Worm (Caenorhabditis elegans) whole organism, young adult: ENCODE results near the gene his-71.

ENCODE experiments used
- B0336.3 ChIP-seq: fragments of 200-800 bp; sonication (Bioruptor generic); IDR thresholded peaks from 2 replicates; pipeline ENCODE4 v1.3.6; 2022; ENCODE audit warnings: missing genetic modification characterization, missing compliant biosample characterization
- C06A6.2 ChIP-seq: fragments of 200-800 bp; sonication (Bioruptor generic); conservative IDR thresholded peaks from 2 replicates; pipeline ENCODE4 v1.3.6; 2022; ENCODE audit warnings: missing genetic modification characterization, missing compliant biosample characterization
- C17E4.6 ChIP-seq: fragments of 200-800 bp; sonication (Bioruptor generic); IDR thresholded peaks from 2 replicates; pipeline ENCODE4 v1.3.6; 2022; ENCODE audit warnings: missing genetic modification reagents, missing genetic modification characterization, missing compliant biosample characterization
- F10E7.11 ChIP-seq: sonication (generic microtip); optimal IDR thresholded peaks from 2 replicates; lab custom pipeline; 2017; ENCODE audit warnings: mild to moderate bottlenecking, missing genetic modification characterization, moderate library complexity, missing compliant biosample characterization
- F22D6.2 ChIP-seq: sonication (generic microtip); optimal IDR thresholded peaks from 2 replicates; lab custom pipeline; 2016; ENCODE audit warnings: mild to moderate bottlenecking, missing genetic modification characterization, missing compliant biosample characterization
- F33H1.4 ChIP-seq: fragments of 200-800 bp; sonication (Bioruptor generic); IDR thresholded peaks from 2 replicates; pipeline ENCODE4 v1.3.6; 2022; ENCODE audit warnings: missing genetic modification reagents, missing genetic modification characterization, missing compliant biosample characterization
- F52B5.7 ChIP-seq: sonication (generic microtip); optimal IDR thresholded peaks from 2 replicates; lab custom pipeline; 2016; ENCODE audit warnings: mild to moderate bottlenecking, missing genetic modification characterization, missing compliant biosample characterization
- F55B11.4 ChIP-seq: sonication (generic microtip); optimal IDR thresholded peaks from 2 replicates; lab custom pipeline; 2016; ENCODE audit warnings: missing compliant biosample characterization, missing genetic modification characterization, borderline replicate concordance; ENCODE audit not compliant: insufficient read depth
- K11D2.4 ChIP-seq: fragments of 200-800 bp; sonication (Bioruptor generic); IDR thresholded peaks from 2 replicates; pipeline ENCODE4 v1.3.6; 2022; ENCODE audit warnings: missing genetic modification reagents, missing genetic modification characterization, missing compliant biosample characterization
- T26A5.8 ChIP-seq: sonication (generic microtip); optimal IDR thresholded peaks from 2 replicates; lab custom pipeline; 2016; ENCODE audit warnings: missing genetic modification characterization, missing compliant biosample characterization
- Y79H2A.3 ChIP-seq: fragments of 200-800 bp; sonication (Bioruptor generic); conservative IDR thresholded peaks from 2 replicates; pipeline ENCODE4 v1.3.6; 2022; ENCODE audit warnings: missing genetic modification reagents, missing genetic modification characterization, missing compliant biosample characterization
- ccch-3 ChIP-seq: fragments of 200-800 bp; sonication (Bioruptor generic); optimal IDR thresholded peaks from 2 replicates; lab custom pipeline; 2018; ENCODE audit warnings: mild to moderate bottlenecking, missing genetic modification characterization, missing compliant biosample characterization
- cebp-1 ChIP-seq, 2 experiments: fragments of 200-800 bp in 1 of 2; sonication (Bioruptor generic) in 1 of 2; sonication (generic microtip) in 1 of 2; IDR thresholded peaks in 1 of 2; optimal IDR thresholded peaks in 1 of 2; 2 replicates each; pipeline versions ENCODE4 v1.3.6 to Lab custom; 2017 to 2022; ENCODE audit warnings: missing compliant biosample characterization in 2 of 2, missing genetic modification characterization in 2 of 2, mild to moderate bottlenecking in 1 of 2, missing genetic modification reagents in 1 of 2, moderate library complexity in 1 of 2
- ceh-27 ChIP-seq: fragments of 200-800 bp; sonication (Bioruptor generic); optimal IDR thresholded peaks from 2 replicates; lab custom pipeline; 2018; ENCODE audit warnings: mild to moderate bottlenecking, missing genetic modification characterization, moderate library complexity, missing compliant biosample characterization
- ceh-40 ChIP-seq: fragments of 200-800 bp; sonication (Bioruptor generic); IDR thresholded peaks from 2 replicates; pipeline ENCODE4 v1.3.6; 2022; ENCODE audit warnings: missing genetic modification characterization, missing compliant biosample characterization
- chd-7 ChIP-seq: sonication (generic microtip); optimal IDR thresholded peaks from 2 replicates; lab custom pipeline; 2016; ENCODE audit warnings: mild to moderate bottlenecking, missing genetic modification characterization, moderate library complexity, missing compliant biosample characterization
- die-1 ChIP-seq: sonication (generic microtip); optimal IDR thresholded peaks from 2 replicates; lab custom pipeline; 2016; ENCODE audit warnings: missing genotype, mild to moderate bottlenecking, missing genetic modification characterization, missing compliant biosample characterization
- dpl-1 ChIP-seq: fragments of 150-350 bp; optimal IDR thresholded peaks from 2 replicates; lab custom pipeline; 2014; ENCODE audit warnings: missing biosample characterization, missing genetic modification reagents, missing genetic modification characterization
- egl-18 ChIP-seq: fragments of 200-800 bp; sonication (Bioruptor generic); IDR thresholded peaks from 2 replicates; pipeline ENCODE4 v1.3.6; 2022; ENCODE audit warnings: missing genetic modification reagents, missing genetic modification characterization, missing compliant biosample characterization
- egl-44 ChIP-seq: fragments of 200-800 bp; sonication (Bioruptor generic); IDR thresholded peaks from 2 replicates; pipeline ENCODE4 v1.3.6; 2022; ENCODE audit warnings: missing genetic modification reagents, missing genetic modification characterization, missing compliant biosample characterization
- ets-4 ChIP-seq: fragments of 200-800 bp; sonication (Bioruptor generic); optimal IDR thresholded peaks from 2 replicates; lab custom pipeline; 2018; ENCODE audit warnings: mild to moderate bottlenecking, missing genetic modification characterization, missing compliant biosample characterization
- fkh-3 ChIP-seq: sonication (generic microtip); optimal IDR thresholded peaks from 2 replicates; lab custom pipeline; 2016; ENCODE audit warnings: mild to moderate bottlenecking, missing genetic modification characterization, missing compliant biosample characterization
- hlh-26 ChIP-seq: fragments of 200-800 bp; sonication (Bioruptor generic); conservative IDR thresholded peaks from 2 replicates; pipeline ENCODE4 v1.3.6; 2022; ENCODE audit warnings: missing genetic modification reagents, missing genetic modification characterization, missing compliant biosample characterization
- hmg-20 ChIP-seq: fragments of 200-800 bp; sonication (Bioruptor generic); IDR thresholded peaks from 2 replicates; pipeline ENCODE4 v1.3.6; 2022; ENCODE audit warnings: missing genetic modification reagents, missing genetic modification characterization, missing compliant biosample characterization
- hsf-1 ChIP-seq: fragments of 200-800 bp; sonication (Bioruptor generic); IDR thresholded peaks from 2 replicates; pipeline ENCODE4 v1.3.6; 2022; ENCODE audit warnings: missing genetic modification reagents, missing genetic modification characterization, missing compliant biosample characterization
- let-607 ChIP-seq, 2 experiments: fragments of 200-800 bp in 1 of 2; sonication (Bioruptor generic) in 1 of 2; sonication (generic microtip) in 1 of 2; optimal IDR thresholded peaks; 2 replicates each; lab custom pipeline; 2016 to 2018; ENCODE audit warnings: mild to moderate bottlenecking in 2 of 2, missing compliant biosample characterization in 2 of 2, missing genetic modification characterization in 2 of 2, moderate library complexity in 2 of 2, missing genotype in 1 of 2
- lin-40 ChIP-seq: sonication (generic microtip); optimal IDR thresholded peaks from 2 replicates; lab custom pipeline; 2016; ENCODE audit warnings: missing genetic modification characterization, mild to moderate bottlenecking, missing compliant biosample characterization, missing genotype, missing genetic modification reagents
- lin-54 ChIP-seq: fragments of 200-800 bp; sonication (Bioruptor generic); optimal IDR thresholded peaks from 2 replicates; lab custom pipeline; 2018; ENCODE audit warnings: mild to moderate bottlenecking, missing genetic modification characterization, missing compliant biosample characterization
- lsy-27 ChIP-seq: sonication (generic microtip); optimal IDR thresholded peaks from 2 replicates; lab custom pipeline; 2017; ENCODE audit warnings: missing genetic modification characterization, mild to moderate bottlenecking, missing compliant biosample characterization, antibody characterized with exemption, missing genotype, borderline replicate concordance; ENCODE audit not compliant: insufficient read depth
- madf-3 ChIP-seq: fragments of 200-800 bp; sonication (Bioruptor generic); IDR thresholded peaks from 2 replicates; pipeline ENCODE4 v1.3.6; 2022; ENCODE audit warnings: missing genetic modification reagents, missing genetic modification characterization, missing compliant biosample characterization
- mxl-1 ChIP-seq: sonication (generic microtip); optimal IDR thresholded peaks from 2 replicates; lab custom pipeline; 2016; ENCODE audit warnings: missing genetic modification characterization, missing compliant biosample characterization
- nhr-120 ChIP-seq: fragments of 200-800 bp; sonication (Bioruptor generic); IDR thresholded peaks from 2 replicates; pipeline ENCODE4 v1.3.6; 2022; ENCODE audit warnings: missing genetic modification characterization, missing compliant biosample characterization
- pha-4 ChIP-seq: fragments of 150-350 bp; sonication (generic microtip); optimal IDR thresholded peaks from 2 replicates; lab custom pipeline; 2014; ENCODE audit warnings: missing biosample characterization, missing genetic modification reagents, missing genetic modification characterization
- sdz-38 ChIP-seq: sonication (generic microtip); optimal IDR thresholded peaks from 2 replicates; lab custom pipeline; 2016; ENCODE audit warnings: missing genotype, missing genetic modification characterization, missing compliant biosample characterization
- snpc-3.4 ChIP-seq: sonication (generic microtip); optimal IDR thresholded peaks from 2 replicates; lab custom pipeline; 2017; ENCODE audit warnings: missing genetic modification characterization, mild to moderate bottlenecking, missing compliant biosample characterization, antibody characterized with exemption, moderate library complexity, missing genotype, missing genetic modification reagents
- snpc-4 ChIP-seq, 5 experiments: fragments of 150-350 bp in 1 of 5; sonication (generic microtip) in 4 of 5; optimal IDR thresholded peaks; 2 replicates each; lab custom pipeline; 2014 to 2018; ENCODE audit warnings: missing genetic modification characterization in 5 of 5, missing biosample characterization in 3 of 5, antibody characterized with exemption in 2 of 5, mild to moderate bottlenecking in 2 of 5, missing compliant biosample characterization in 2 of 5, missing genotype in 2 of 5, moderate library complexity in 2 of 5, missing genetic modification reagents in 1 of 5
- somi-1 ChIP-seq: fragments of 200-800 bp; sonication (Bioruptor generic); optimal IDR thresholded peaks from 2 replicates; lab custom pipeline; 2018; ENCODE audit warnings: mild to moderate bottlenecking, missing genetic modification characterization, missing compliant biosample characterization
- tlf-1 ChIP-seq: fragments of 200-800 bp; sonication (Bioruptor generic); optimal IDR thresholded peaks from 2 replicates; lab custom pipeline; 2018; ENCODE audit warnings: mild to moderate bottlenecking, missing genetic modification characterization, missing compliant biosample characterization
- zfh-2 ChIP-seq: fragments of 200-800 bp; sonication (Bioruptor generic); conservative IDR thresholded peaks from 2 replicates; pipeline ENCODE4 v1.3.6; 2022; ENCODE audit warnings: missing genetic modification reagents, missing genetic modification characterization, missing compliant biosample characterization
- zim-3 ChIP-seq: sonication (generic microtip); optimal IDR thresholded peaks from 2 replicates; lab custom pipeline; 2017; ENCODE audit warnings: mild to moderate bottlenecking, missing genetic modification characterization, moderate library complexity, missing compliant biosample characterization
- ztf-26 ChIP-seq: sonication (generic microtip); optimal IDR thresholded peaks from 2 replicates; lab custom pipeline; 2017; ENCODE audit warnings: missing genetic modification characterization, missing compliant biosample characterization
- ztf-3 ChIP-seq: fragments of 200-800 bp; sonication (Bioruptor generic); optimal IDR thresholded peaks from 2 replicates; lab custom pipeline; 2018; ENCODE audit warnings: mild to moderate bottlenecking, missing genetic modification characterization, missing compliant biosample characterization

his-71 gene

ce11 chrX:7990282-7990681 lies 8.4 kb upstream of the his-71 start:
- TF ChIP-seq somi-1 (GFP tag; lab: Kevin White, UChicago) (peak; percentile 8), ceh-27 (GFP tag; lab: Kevin White, UChicago) (no peak), F10E7.11 (tag; lab: Kevin White, UChicago) (no peak), ztf-26 (peak; percentile 67), lin-40 (tag; lab: Kevin White, UChicago) (peak; percentile 71), tlf-1 (no peak)

DNA sequence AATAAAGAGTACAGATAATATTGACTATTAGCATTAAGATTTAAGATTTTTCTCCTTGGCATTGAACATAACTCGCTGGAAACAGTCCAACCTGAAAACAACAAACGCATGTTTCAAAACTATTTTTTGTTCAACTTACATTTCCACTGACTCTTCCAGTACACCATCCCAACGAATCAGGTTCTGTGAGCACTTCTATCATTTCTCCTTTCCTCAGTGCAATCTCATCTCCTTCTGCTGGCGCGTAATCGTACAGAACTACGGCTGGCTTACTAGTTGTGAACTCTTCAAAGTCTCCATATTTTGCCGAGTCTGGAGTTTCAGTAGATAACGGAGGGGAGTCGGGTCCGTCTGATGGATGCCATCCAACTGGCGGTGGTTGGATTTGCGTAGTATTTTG lies 7.3 kb upstream of the his-71 start:
- TF ChIP-seq ztf-26 (peak; percentile 39), hmg-20 (no peak), Y79H2A.3 (GFP tag; lab: Robert Waterston, UW) (no peak), snpc-4 (GFP tag; optimal IDR thresholded peaks at IDR 0.05; lab: Kevin White, UChicago) (no peak), snpc-4 (tag; optimal IDR thresholded peaks at IDR 0.05; lab: Kevin White, UChicago) (no peak), ztf-3 (GFP tag; lab: Kevin White, UChicago) (peak; percentile 12), egl-18 (GFP tag; lab: Robert Waterston, UW) (no peak), pha-4 (tag; lab: Kevin White, UChicago) (no peak), F22D6.2 (tag; lab: Kevin White, UChicago) (no peak), sdz-38 (tag; lab: Kevin White, UChicago) (no peak), F10E7.11 (tag; lab: Kevin White, UChicago) (no peak), let-607 (tag; optimal IDR thresholded peaks at IDR 0.05; lab: Kevin White, UChicago) (no peak), T26A5.8 (tag; lab: Kevin White, UChicago) (no peak)
- TF ChIP-seq, all 124 proteins: peak for 2

DNA sequence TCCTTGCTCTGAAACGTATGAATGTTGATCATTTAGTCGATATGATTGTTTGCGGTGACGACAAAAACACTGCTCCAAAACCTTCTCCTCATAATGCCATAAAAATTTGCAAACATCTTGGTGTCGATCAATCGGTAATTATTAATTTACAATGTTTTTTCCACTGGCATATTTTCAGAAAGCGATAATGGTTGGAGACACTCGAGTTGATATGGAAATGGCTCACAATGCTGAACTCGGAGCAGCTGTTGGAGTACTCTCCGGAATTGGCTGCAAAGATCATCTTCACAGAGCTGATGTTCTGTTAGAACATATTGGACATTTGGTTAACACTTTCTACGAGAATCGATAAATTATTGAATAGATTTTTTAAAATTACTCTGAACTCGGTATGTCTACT lies 6.6 kb upstream of the his-71 start:
- peak; percentile 59; the same call in 1 of the 2 replicates for TF ChIP-seq madf-3
- no peak for TF ChIP-seq F33H1.4 (GFP tag; lab: Robert Waterston, UW)
- no peak for TF ChIP-seq C06A6.2

- TF ChIP-seq die-1 (tag; lab: Kevin White, UChicago) = no peak
- TF ChIP-seq snpc-3.4 (tag; lab: Kevin White, UChicago) = no peak
- 0 out of 2 replicates have a peak, but pooled peaks have one; percentile 45 for TF ChIP-seq ceh-40 (GFP tag; lab: Robert Waterston, UW)
- no peak for TF ChIP-seq lin-54 (GFP tag; lab: Kevin White, UChicago)
- no peak for TF ChIP-seq nhr-120 (GFP tag; lab: Robert Waterston, UW)
- no peak for TF ChIP-seq zfh-2 (GFP tag; lab: Robert Waterston, UW)
- no peak for TF ChIP-seq F52B5.7 (tag; lab: Kevin White, UChicago)
- no peak for TF ChIP-seq ets-4 (GFP tag; lab: Kevin White, UChicago)
- TF ChIP-seq fkh-3 = no peak
- peak; percentile 53; the same call in 1 of the 2 replicates for TF ChIP-seq K11D2.4
- no peak for TF ChIP-seq egl-44 (GFP tag; lab: Robert Waterston, UW)
- TF ChIP-seq somi-1 (GFP tag; lab: Kevin White, UChicago) = peak; percentile 67
- TF ChIP-seq chd-7 (tag; lab: Kevin White, UChicago) = peak; percentile 19
- TF ChIP-seq sdz-38 (tag; lab: Kevin White, UChicago) = no peak
- TF ChIP-seq dpl-1 = no peak
- no peak for TF ChIP-seq hlh-26 (GFP tag; lab: Robert Waterston, UW)
- TF ChIP-seq zim-3 (tag; lab: Kevin White, UChicago) = no peak
- TF ChIP-seq B0336.3 (GFP tag; lab: Robert Waterston, UW) = no peak
- no peak for TF ChIP-seq F22D6.2 (tag; lab: Kevin White, UChicago)
- TF ChIP-seq cebp-1 (GFP tag; IDR thresholded peaks at IDR 0.05; lab: Robert Waterston, UW) = no peak
- peak; percentile 28 for TF ChIP-seq cebp-1 (tag; optimal IDR thresholded peaks at IDR 0.05; lab: Kevin White, UChicago)
- no peak for TF ChIP-seq mxl-1
- no peak for TF ChIP-seq ccch-3
- no peak for TF ChIP-seq lsy-27 (tag; lab: Kevin White, UChicago)
- no peak for TF ChIP-seq F33H1.4 (GFP tag; lab: Robert Waterston, UW)
- TF ChIP-seq F55B11.4 (tag; lab: Kevin White, UChicago) = no peak
- no peak for TF ChIP-seq hsf-1
- no peak for TF ChIP-seq T26A5.8 (tag; lab: Kevin White, UChicago)
- no peak for TF ChIP-seq C17E4.6 (GFP tag; lab: Robert Waterston, UW)
Observed at ce11 chrX:7986892-7987291, 5.0 kb upstream of the his-71 start.
